Fruit fly (Drosophila melanogaster): ENCODE data around the gene RpS5a.

Gene RpS5a

dm6 chrX:17176542-17176941 is 28.5 kb upstream of the RpS5a start (continued):
- TF ChIP-seq tap (tag; optimal IDR thresholded peaks at IDR 0.05), result peak; percentile 29
- no peak for TF ChIP-seq CG10565 (GFP tag; optimal IDR thresholded peaks at IDR 0.05)
- TF ChIP-seq tup (GFP tag; optimal IDR thresholded peaks at IDR 0.05), result no peak
- no peak for TF ChIP-seq CG6765 (GFP tag; optimal IDR thresholded peaks at IDR 0.05)
- no peak for TF ChIP-seq wor (GFP tag; IDR thresholded peaks at IDR 0.05)
- no peak for TF ChIP-seq CG4854 (GFP tag; optimal IDR thresholded peaks at IDR 0.05)
- TF ChIP-seq CG10431 (GFP tag; optimal IDR thresholded peaks at IDR 0.05), result no peak
- peak; percentile 24 for TF ChIP-seq caup (GFP tag; optimal IDR thresholded peaks at IDR 0.05; ENCODE audit: severe bottlenecking)
- TF ChIP-seq sc (optimal IDR thresholded peaks at IDR 0.05), result no peak
- no peak for TF ChIP-seq sc (GFP tag; optimal IDR thresholded peaks at IDR 0.05)
- peak; percentile 62 for TF ChIP-seq CG13624 (GFP tag; optimal IDR thresholded peaks at IDR 0.05)
- peak; percentile 34 for TF ChIP-seq HLH54F (GFP tag; optimal IDR thresholded peaks at IDR 0.05)
- peak; percentile 38 for TF ChIP-seq CG13296 (GFP tag; optimal IDR thresholded peaks at IDR 0.05)
- TF ChIP-seq run (tag; optimal IDR thresholded peaks at IDR 0.05), result peak; percentile 25
- peak; percentile 52 for TF ChIP-seq CG2712 (tag; optimal IDR thresholded peaks at IDR 0.05)
- TF ChIP-seq MBD-R2 (GFP tag; IDR thresholded peaks at IDR 0.05), result no peak; the same call in 1 of the 2 replicates
- no peak for TF ChIP-seq Kr (GFP tag; optimal IDR thresholded peaks at IDR 0.05)
- no peak for TF ChIP-seq chm (GFP tag; IDR thresholded peaks at IDR 0.05)
- TF ChIP-seq Elba2 (GFP tag; optimal IDR thresholded peaks at IDR 0.05), result no peak
- TF ChIP-seq Ssrp (tag; optimal IDR thresholded peaks at IDR 0.05), result no peak
- TF ChIP-seq Fer3 (tag; optimal IDR thresholded peaks at IDR 0.05), result peak; percentile 44
- peak; percentile 83 for TF ChIP-seq sens (GFP tag)
- peak; percentile 2 for TF ChIP-seq fu2 (GFP tag; optimal IDR thresholded peaks at IDR 0.05)
- TF ChIP-seq CG16779 (GFP tag; IDR thresholded peaks at IDR 0.05), result no peak
- TF ChIP-seq CG4360 (GFP tag; IDR thresholded peaks at IDR 0.05), result no peak
- TF ChIP-seq phol (tag; optimal IDR thresholded peaks at IDR 0.05), result peak; percentile 35
- TF ChIP-seq pros (GFP tag; optimal IDR thresholded peaks at IDR 0.05), result no peak
- peak; percentile 31; the same call in 1 of the 2 replicates for TF ChIP-seq ap (GFP tag; IDR thresholded peaks at IDR 0.05)
- TF ChIP-seq twi (tag; optimal IDR thresholded peaks at IDR 0.05), result no peak
- TF ChIP-seq CG32767 (GFP tag; IDR thresholded peaks at IDR 0.05), result no peak
- peak; percentile 60 for TF ChIP-seq Drgx (GFP tag; IDR thresholded peaks at IDR 0.05)
- TF ChIP-seq Lim3 (GFP tag; IDR thresholded peaks at IDR 0.05), result no peak
- no peak for TF ChIP-seq CG2116 (GFP tag; optimal IDR thresholded peaks at IDR 0.05)
- peak; percentile 26 for TF ChIP-seq CG8089 (GFP tag; optimal IDR thresholded peaks at IDR 0.05)
- no peak for TF ChIP-seq CG11398 (GFP tag; optimal IDR thresholded peaks at IDR 0.05)
- no peak for TF ChIP-seq CG10274 (GFP tag; optimal IDR thresholded peaks at IDR 0.05)
- no peak for TF ChIP-seq HLH4C (GFP tag; IDR thresholded peaks at IDR 0.05; ENCODE audit: partially characterized antibody)
- TF ChIP-seq CG7963 (GFP tag; IDR thresholded peaks at IDR 0.05; ENCODE audit: partially characterized antibody), result no peak
- TF ChIP-seq ATbp (GFP tag; optimal IDR thresholded peaks at IDR 0.05), result peak; percentile 16
- TF ChIP-seq ac (GFP tag; optimal IDR thresholded peaks at IDR 0.05), result no peak
- TF ChIP-seq CG11696 (GFP tag; IDR thresholded peaks at IDR 0.05), result 0 out of 2 replicates have a peak, but pooled peaks have one; percentile 29
- TF ChIP-seq grau (tag; optimal IDR thresholded peaks at IDR 0.05), result peak; percentile 35
- TF ChIP-seq zfh1 (GFP tag; IDR thresholded peaks at IDR 0.05), result no peak
- peak; percentile 41; the same call in 1 of the 2 replicates for TF ChIP-seq Oaz (GFP tag; IDR thresholded peaks at IDR 0.05)
- no peak for TF ChIP-seq Sin3A (optimal IDR thresholded peaks at IDR 0.05)
- TF ChIP-seq org-1 (GFP tag; optimal IDR thresholded peaks at IDR 0.05), result no peak
- no peak for TF ChIP-seq CG42726 (GFP tag; IDR thresholded peaks at IDR 0.05; ENCODE audit: partially characterized antibody)
- peak; percentile 26 for TF ChIP-seq CG8388 (GFP tag; optimal IDR thresholded peaks at IDR 0.05)
- peak; percentile 27 for TF ChIP-seq Hmr (GFP tag; optimal IDR thresholded peaks at IDR 0.05)
- no peak for TF ChIP-seq Doc2 (GFP tag; IDR thresholded peaks at IDR 0.05)
- TF ChIP-seq CG12744 (GFP tag; optimal IDR thresholded peaks at IDR 0.05), result peak; percentile 36
- no peak for TF ChIP-seq MTF-1 (GFP tag; optimal IDR thresholded peaks at IDR 0.05; ENCODE audit: borderline replicate concordance)

All from whole organism, embryonic.